Fruit fly (Drosophila melanogaster) whole organism: ENCODE measurements around the gene UQCR-14.

Experiments
- CG8478 ChIP-seq: fragments of >200 bp; optimal IDR thresholded peaks from 2 replicates; lab custom pipeline; 2018; ENCODE audit warnings: inconsistent platforms
- Dll ChIP-seq: fragments of >200 bp; optimal IDR thresholded peaks from 2 replicates; lab custom pipeline; 2017
- EcR ChIP-seq, 2 experiments: fragments of >200 bp; optimal IDR thresholded peaks; 2 replicates each; lab custom pipeline; 2017; ENCODE audit warnings: missing biosample characterization in 2 of 2, missing genetic modification characterization in 2 of 2, missing genetic modification reagents in 2 of 2
- pan ChIP-seq: fragments of >200 bp; optimal IDR thresholded peaks from 2 replicates; lab custom pipeline; 2017
- psq ChIP-seq: fragments of >200 bp; optimal IDR thresholded peaks from 2 replicates; lab custom pipeline; 2017
- usp ChIP-seq: fragments of >200 bp; optimal IDR thresholded peaks from 2 replicates; lab custom pipeline; 2017; ENCODE audit warnings: missing biosample characterization, missing genetic modification characterization, mixed read lengths

DNA sequence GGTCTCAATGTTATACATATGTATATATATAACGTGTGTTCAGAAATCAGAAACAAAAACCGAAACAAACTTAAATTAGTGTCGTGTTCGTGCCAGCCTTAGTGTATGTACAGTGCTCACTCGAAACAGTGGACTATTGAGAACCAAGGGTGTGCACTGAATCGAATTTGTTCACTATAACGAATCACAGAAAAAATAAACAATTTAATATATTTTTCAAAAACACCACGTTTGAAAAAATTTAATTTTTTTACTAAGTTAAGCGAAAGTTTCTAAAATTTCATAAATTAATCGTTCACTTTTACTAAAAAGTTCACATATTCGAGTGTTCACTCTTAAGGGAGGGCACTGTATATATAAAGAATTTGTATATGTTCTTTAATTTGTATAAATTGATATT is 902 bp upstream of the UQCR-14 start:
- no peak for TF ChIP-seq Dll (lab: Kevin White, UChicago)
- no peak for TF ChIP-seq CG8478 (lab: Kevin White, UChicago)
- TF ChIP-seq psq (lab: Kevin White, UChicago): no peak
- no peak for TF ChIP-seq pan (lab: Kevin White, UChicago)
- TF ChIP-seq usp: no peak
- TF ChIP-seq EcR (GFP tag; optimal IDR thresholded peaks at IDR 0.05; lab: Kevin White, UChicago): no peak
